Worm (Caenorhabditis elegans): Measurements from ENCODE around the gene nas-29.

nas-29 gene

ce11 chrII:5109693-5110092, 32.1 kb downstream of the nas-29 start, which contains the start of gene F09C12.2:
F09C12.2 (plus strand) TSS chrII:5110012.
- TF ChIP-seq unc-62 (GFP tag; optimal IDR thresholded peaks at IDR 0.05) (no peak), elt-3 (tag; optimal IDR thresholded peaks at IDR 0.05) (no peak), lin-32 (GFP tag; optimal IDR thresholded peaks at IDR 0.05) (no peak), zip-8 (tag; optimal IDR thresholded peaks at IDR 0.05) (no peak), unc-120 (tag; optimal IDR thresholded peaks at IDR 0.05; ENCODE audit: poor library complexity, severe bottlenecking) (no peak), cnd-1 (tag; optimal IDR thresholded peaks at IDR 0.05) (no peak), M03D4.4 (tag; optimal IDR thresholded peaks at IDR 0.05) (no peak), elt-1 (tag; optimal IDR thresholded peaks at IDR 0.05; ENCODE audit: borderline replicate concordance, insufficient read depth) (no peak), nhr-28 (tag; optimal IDR thresholded peaks at IDR 0.05) (no peak), pha-4 (tag; optimal IDR thresholded peaks at IDR 0.05) (no peak), ceh-43 (GFP tag; optimal IDR thresholded peaks at IDR 0.05) (no peak), sptf-1 (tag; optimal IDR thresholded peaks at IDR 0.05) (no peak), nhr-76 (tag; optimal IDR thresholded peaks at IDR 0.05) (no peak), sem-2 (GFP tag; optimal IDR thresholded peaks at IDR 0.05) (no peak), blmp-1 (tag; optimal IDR thresholded peaks at IDR 0.05) (no peak), snpc-4 (tag; optimal IDR thresholded peaks at IDR 0.05) (no peak)

- TF ChIP-seq cnd-1 (tag; optimal IDR thresholded peaks at IDR 0.05) (peak; percentile 98), nhr-28 (tag; optimal IDR thresholded peaks at IDR 0.05) (peak; percentile 86), ceh-43 (GFP tag; optimal IDR thresholded peaks at IDR 0.05) (peak; percentile 93), lsy-2 (tag; optimal IDR thresholded peaks at IDR 0.05) (peak; percentile 71), ces-1 (GFP tag; optimal IDR thresholded peaks at IDR 0.05) (no peak), flh-1 (GFP tag; optimal IDR thresholded peaks at IDR 0.05) (peak; percentile 93), snpc-4 (tag; optimal IDR thresholded peaks at IDR 0.05) (no peak), ham-2 (GFP tag; optimal IDR thresholded peaks at IDR 0.05) (peak; percentile 95), blmp-1 (tag; optimal IDR thresholded peaks at IDR 0.05) (peak; percentile 11), zip-8 (tag; optimal IDR thresholded peaks at IDR 0.05) (no peak), unc-62 (GFP tag; optimal IDR thresholded peaks at IDR 0.05) (peak; percentile 83), nhr-12 (tag; optimal IDR thresholded peaks at IDR 0.05) (peak; percentile 72), pha-4 (tag; optimal IDR thresholded peaks at IDR 0.05) (peak; percentile 36), bed-3 (GFP tag; optimal IDR thresholded peaks at IDR 0.05) (peak; percentile 93), tbx-8 (GFP tag; optimal IDR thresholded peaks at IDR 0.05) (peak; percentile 96), unc-120 (tag; optimal IDR thresholded peaks at IDR 0.05; ENCODE audit: poor library complexity, severe bottlenecking) (peak; percentile 96), sptf-1 (tag; optimal IDR thresholded peaks at IDR 0.05) (peak; percentile 99), ceh-39 (tag; optimal IDR thresholded peaks at IDR 0.05) (no peak), mab-5 (tag; optimal IDR thresholded peaks at IDR 0.05) (no peak), nhr-2 (tag; optimal IDR thresholded peaks at IDR 0.05) (no peak), lin-32 (GFP tag; optimal IDR thresholded peaks at IDR 0.05) (peak; percentile 99), ceh-83 (GFP tag; optimal IDR thresholded peaks at IDR 0.05) (peak; percentile 98), elt-1 (tag; optimal IDR thresholded peaks at IDR 0.05; ENCODE audit: borderline replicate concordance, insufficient read depth) (peak; percentile 19), nhr-76 (tag; optimal IDR thresholded peaks at IDR 0.05) (peak; percentile 22), lin-13 (tag; optimal IDR thresholded peaks at IDR 0.05) (peak; percentile 64), M03D4.4 (tag; optimal IDR thresholded peaks at IDR 0.05) (peak; percentile 98), drap-1 (GFP tag; optimal IDR thresholded peaks at IDR 0.05) (peak; percentile 99), hlh-1 (tag; optimal IDR thresholded peaks at IDR 0.05) (peak; percentile 83), sem-2 (GFP tag; optimal IDR thresholded peaks at IDR 0.05) (peak; percentile 94), mls-2 (tag; optimal IDR thresholded peaks at IDR 0.05) (peak; percentile 99), elt-3 (tag; optimal IDR thresholded peaks at IDR 0.05) (peak; percentile 40), unc-39 (tag; optimal IDR thresholded peaks at IDR 0.05) (peak; percentile 22), ztf-11 (tag; optimal IDR thresholded peaks at IDR 0.05) (peak; percentile 80), mep-1 (tag; optimal IDR thresholded peaks at IDR 0.05) (peak; percentile 92), nhr-237 (tag; optimal IDR thresholded peaks at IDR 0.05) (peak; percentile 53)
Observed at ce11 chrII:5105020-5105419, 36.8 kb downstream of the nas-29 start.

DNA sequence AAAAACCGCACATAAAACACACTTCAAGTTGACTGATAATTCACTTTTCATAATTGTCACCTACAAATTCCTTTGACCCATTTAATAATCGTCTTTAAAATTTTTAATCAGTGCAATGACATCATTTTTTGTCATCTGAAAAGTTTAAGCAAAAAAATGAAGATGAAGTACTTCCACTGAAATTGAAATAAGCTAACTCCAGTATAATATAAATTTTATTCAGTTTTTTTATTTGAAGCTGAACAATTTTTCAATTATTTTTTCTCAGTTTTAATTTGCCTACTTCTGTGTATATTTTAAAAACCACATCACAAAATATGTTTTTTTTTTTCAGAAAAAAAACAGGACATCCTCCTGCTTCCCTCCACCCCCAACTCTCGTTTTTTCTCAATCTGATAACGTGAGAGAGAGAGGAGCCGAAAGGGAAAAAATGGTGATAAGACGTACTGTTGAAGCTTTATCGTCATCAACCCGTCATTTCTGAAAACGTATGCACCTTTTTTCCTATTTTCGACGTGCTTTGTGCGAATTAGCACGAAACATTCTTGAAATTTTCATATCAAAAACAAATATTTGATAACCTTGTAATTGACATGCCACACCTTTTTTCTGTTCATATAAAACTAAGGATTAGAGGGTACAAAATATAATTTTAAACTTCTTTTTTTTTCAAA, 37.9 kb downstream of the nas-29 start, which contains the start of the genes C04G6.11 and mpk-2:
Gene C04G6.11 (minus strand): TSS at position 51 of the 674 bp plus-strand sequence.
Gene mpk-2 (plus strand): TSS at position 335 of the 674 bp plus-strand sequence.
- TF ChIP-seq ceh-43 (GFP tag; optimal IDR thresholded peaks at IDR 0.05) (no peak), pha-4 (tag; optimal IDR thresholded peaks at IDR 0.05) (no peak), mab-5 (tag; optimal IDR thresholded peaks at IDR 0.05) (no peak), ceh-83 (GFP tag; optimal IDR thresholded peaks at IDR 0.05) (no peak), drap-1 (GFP tag; optimal IDR thresholded peaks at IDR 0.05) (no peak), ces-1 (GFP tag; optimal IDR thresholded peaks at IDR 0.05) (no peak), unc-39 (tag; optimal IDR thresholded peaks at IDR 0.05) (no peak), flh-1 (GFP tag; optimal IDR thresholded peaks at IDR 0.05) (no peak), tbx-8 (GFP tag; optimal IDR thresholded peaks at IDR 0.05) (no peak), zip-8 (tag; optimal IDR thresholded peaks at IDR 0.05) (no peak), lin-32 (GFP tag; optimal IDR thresholded peaks at IDR 0.05) (no peak), mls-2 (tag; optimal IDR thresholded peaks at IDR 0.05) (no peak), bed-3 (GFP tag; optimal IDR thresholded peaks at IDR 0.05) (no peak), mep-1 (tag; optimal IDR thresholded peaks at IDR 0.05) (no peak)

Data from whole organism, mixed stage, embryonic.